Worm (Caenorhabditis elegans) whole organism, early embryonic: ENCODE measurements around the gene epg-4.

ENCODE experiments used
- F13C5.2 ChIP-seq: sonication (generic microtip); optimal IDR thresholded peaks from 2 replicates; lab custom pipeline; 2017; ENCODE audit warnings: mild to moderate bottlenecking, missing genetic modification characterization, inconsistent platforms, missing compliant biosample characterization
- ama-1 ChIP-seq: fragments of 150-350 bp; optimal IDR thresholded peaks from 2 replicates; lab custom pipeline; 2014
- ceh-36 ChIP-seq: sonication (generic microtip); optimal IDR thresholded peaks from 2 replicates; lab custom pipeline; 2016; ENCODE audit warnings: missing genetic modification characterization, inconsistent platforms, missing compliant biosample characterization
- ets-7 ChIP-seq: sonication (generic microtip); optimal IDR thresholded peaks from 2 replicates; lab custom pipeline; 2016; ENCODE audit warnings: missing genotype, missing genetic modification characterization, missing compliant biosample characterization
- hmg-4 ChIP-seq: fragments of 200-800 bp; sonication (Bioruptor generic); optimal IDR thresholded peaks from 2 replicates; lab custom pipeline; 2018; ENCODE audit warnings: mild to moderate bottlenecking, missing genetic modification characterization, missing compliant biosample characterization
- scrt-1 ChIP-seq: fragments of 200-800 bp; sonication (Bioruptor generic); IDR thresholded peaks from 2 replicates; pipeline ENCODE4 v1.3.6; 2022; ENCODE audit warnings: missing genetic modification characterization, missing compliant biosample characterization

DNA sequence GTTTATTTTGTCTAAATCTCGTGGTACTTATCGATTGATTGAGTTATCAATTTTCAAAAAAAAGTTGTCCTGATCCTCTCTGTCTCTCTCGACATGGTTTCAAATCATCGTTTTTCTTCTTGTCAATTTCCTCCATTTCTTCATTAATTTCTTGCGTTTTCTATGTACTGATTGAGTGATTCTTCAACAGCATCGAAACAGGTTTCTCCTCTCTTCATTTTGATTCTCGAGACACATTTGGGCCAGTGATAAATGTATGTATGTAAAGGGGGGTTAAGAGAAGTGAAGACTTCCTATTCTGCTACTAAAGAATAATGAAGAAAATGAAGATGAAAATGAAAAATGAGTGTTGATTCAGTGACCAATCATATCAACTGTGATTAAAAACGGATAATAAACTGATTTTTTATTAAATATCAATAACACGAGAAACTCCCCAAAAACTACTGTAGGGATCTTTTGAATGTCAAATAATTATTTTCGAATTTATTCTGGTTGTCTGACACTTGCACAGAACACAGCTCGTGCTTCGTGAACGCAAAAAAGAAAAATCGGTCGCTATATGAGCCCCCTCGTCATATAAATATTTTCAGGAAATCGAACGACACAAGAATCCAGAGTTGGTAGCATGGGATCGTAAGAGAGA is 21.3 kb downstream of the epg-4 start:
- TF ChIP-seq scrt-1 (GFP tag; lab: Robert Waterston, UW) (no peak), ets-7 (tag; lab: Kevin White, UChicago) (no peak), ama-1 (no peak), F13C5.2 (tag; lab: Kevin White, UChicago) (no peak), hmg-4 (no peak), ceh-36 (no peak)
